Worm (Caenorhabditis elegans): Measurements from ENCODE around the gene lgc-23.

DNA sequence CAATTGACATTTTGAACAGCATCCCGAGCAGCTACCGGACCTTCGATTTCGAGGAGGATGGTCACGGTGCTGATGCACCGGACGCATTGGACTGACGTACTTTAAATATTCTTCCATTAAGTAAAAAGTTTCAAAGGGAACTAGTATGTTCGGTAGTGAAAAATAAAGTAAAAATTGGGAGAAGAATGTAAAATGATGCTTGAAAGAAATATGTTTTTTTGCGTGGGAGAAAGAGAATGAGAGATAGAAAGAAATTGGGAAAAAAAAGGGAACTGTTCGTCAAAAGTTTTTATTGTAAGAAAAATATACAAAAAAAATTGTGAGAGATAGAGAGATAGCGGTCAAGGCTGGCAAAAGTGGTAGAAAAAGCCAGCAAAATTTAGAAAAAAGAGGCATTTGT, 31.1 kb upstream of the lgc-23 start, which contains the start of gene tsp-20:
- TF ChIP-seq lsy-2 (tag; optimal IDR thresholded peaks at IDR 0.05) (no peak), nhr-77 (tag; optimal IDR thresholded peaks at IDR 0.05) (no peak), nhr-12 (tag; optimal IDR thresholded peaks at IDR 0.05) (no peak), ztf-11 (tag; optimal IDR thresholded peaks at IDR 0.05) (no peak), aly-2 (tag; optimal IDR thresholded peaks at IDR 0.05) (no peak), nhr-237 (tag; optimal IDR thresholded peaks at IDR 0.05) (no peak), unc-62 (GFP tag; optimal IDR thresholded peaks at IDR 0.05) (no peak)
